Fruit fly (Drosophila melanogaster): ENCODE data around the gene Ald2.
A peak's percentile ranks its signal among the peaks of the same experiment; 100 is the strongest.

DNA sequence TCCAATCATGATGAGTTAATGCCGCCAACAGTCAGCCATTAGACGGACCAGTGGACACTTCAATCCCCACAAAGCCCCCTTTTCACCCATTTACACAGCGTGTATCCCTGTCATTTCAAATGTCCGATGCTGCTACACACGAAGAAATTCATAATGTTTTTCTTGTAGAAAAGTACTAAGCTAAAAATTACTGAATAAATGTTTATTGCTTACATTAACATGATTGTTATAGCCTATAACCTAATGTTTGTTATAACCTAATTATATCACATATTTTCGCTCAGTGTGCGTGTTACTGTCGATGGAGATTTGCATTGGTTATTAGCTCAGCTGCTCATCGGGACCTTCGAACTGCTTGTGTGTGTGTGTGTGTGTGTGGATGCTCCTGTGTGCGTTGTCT, 22.7 kb downstream of the Ald2 start:
- no peak for TF ChIP-seq Abd-B (GFP tag; optimal IDR thresholded peaks at IDR 0.05)
- TF ChIP-seq h (GFP tag; optimal IDR thresholded peaks at IDR 0.05): peak; percentile 68
- TF ChIP-seq Jra (GFP tag; optimal IDR thresholded peaks at IDR 0.05): no peak
- TF ChIP-seq woc (GFP tag; optimal IDR thresholded peaks at IDR 0.05): no peak

Data from whole organism, wandering third instar larva.